Fruit fly (Drosophila melanogaster) whole organism, embryonic: ENCODE results near the gene CG42699.

Experiments used
- Adf1 ChIP-seq: fragments of 200-800 bp; sonication (Bioruptor generic); IDR thresholded peaks from 2 replicates; pipeline ENCODE4 v1.3.6; 2022; ENCODE audit warnings: missing biosample characterization, missing genetic modification characterization
- Atf-2 ChIP-seq: fragments of 200-800 bp; sonication (Bioruptor generic); optimal IDR thresholded peaks from 2 replicates; lab custom pipeline; 2016; ENCODE audit warnings: missing biosample characterization, missing genetic modification characterization
- C15 ChIP-seq: fragments of 200-800 bp; sonication (Bioruptor generic); IDR thresholded peaks from 3 replicates; pipeline ENCODE4 v1.3.6; 2022; ENCODE audit warnings: missing biosample characterization, missing genetic modification characterization
- CG10321 ChIP-seq: fragments of 200-800 bp; sonication (Bioruptor generic); IDR thresholded peaks from 2 replicates; pipeline ENCODE4 v1.3.6; 2022; ENCODE audit warnings: missing biosample characterization, missing genetic modification characterization
- CG10979 ChIP-seq: fragments of 200-800 bp; sonication (Bioruptor generic); optimal IDR thresholded peaks from 2 replicates; lab custom pipeline; 2018; ENCODE audit warnings: missing biosample characterization, mild to moderate bottlenecking, missing genetic modification characterization, moderate library complexity
- CG11398 ChIP-seq: fragments of 200-800 bp; sonication (Bioruptor generic); optimal IDR thresholded peaks from 2 replicates; lab custom pipeline; 2016; ENCODE audit warnings: missing biosample characterization, missing genetic modification characterization
- CG12219 ChIP-seq: fragments of 200-800 bp; sonication (Bioruptor generic); optimal IDR thresholded peaks from 3 replicates; lab custom pipeline; 2018; ENCODE audit warnings: missing biosample characterization, mild to moderate bottlenecking, missing genetic modification characterization
- CG12299 ChIP-seq: fragments of 200-800 bp; sonication (Bioruptor generic); optimal IDR thresholded peaks from 2 replicates; lab custom pipeline; 2018; ENCODE audit warnings: missing biosample characterization, mild to moderate bottlenecking, missing genetic modification characterization
- CG12391 ChIP-seq: fragments of 200-800 bp; sonication (Bioruptor generic); optimal IDR thresholded peaks from 3 replicates; lab custom pipeline; 2018; ENCODE audit warnings: missing biosample characterization, mild to moderate bottlenecking, missing genetic modification characterization, moderate library complexity
- CG12744 ChIP-seq: fragments of 200-800 bp; sonication (Bioruptor generic); optimal IDR thresholded peaks from 2 replicates; lab custom pipeline; 2016; ENCODE audit warnings: missing biosample characterization, missing genetic modification characterization
- CG13123 ChIP-seq: fragments of 200-800 bp; sonication (Bioruptor generic); optimal IDR thresholded peaks from 2 replicates; lab custom pipeline; 2016; ENCODE audit warnings: missing biosample characterization, missing genetic modification characterization
- CG13296 ChIP-seq: fragments of 200-800 bp; sonication (Bioruptor generic); optimal IDR thresholded peaks from 3 replicates; lab custom pipeline; 2018; ENCODE audit warnings: missing biosample characterization, mild to moderate bottlenecking, missing genetic modification characterization
- CG14710 ChIP-seq: fragments of 200-800 bp; sonication (Bioruptor generic); optimal IDR thresholded peaks from 3 replicates; lab custom pipeline; 2019; ENCODE audit warnings: missing biosample characterization, mild to moderate bottlenecking, missing genetic modification characterization, moderate library complexity
- CG1529 ChIP-seq: fragments of 200-800 bp; sonication (Bioruptor generic); optimal IDR thresholded peaks from 3 replicates; lab custom pipeline; 2018; ENCODE audit warnings: missing biosample characterization, missing genetic modification characterization
- CG16813 ChIP-seq: fragments of 200-800 bp; sonication (Bioruptor generic); IDR thresholded peaks from 3 replicates; pipeline ENCODE4 v1.3.6; 2022; ENCODE audit warnings: missing biosample characterization, missing genetic modification characterization; ENCODE audit not compliant: partially characterized antibody
- CG18599 ChIP-seq: fragments of 200-800 bp; sonication (Bioruptor generic); optimal IDR thresholded peaks from 3 replicates; lab custom pipeline; 2017; ENCODE audit warnings: missing biosample characterization, missing genetic modification characterization, mild to moderate bottlenecking, moderate library complexity, missing genetic modification reagents
- CG18764 ChIP-seq: fragments of 200-800 bp; sonication (Bioruptor generic); optimal IDR thresholded peaks from 3 replicates; lab custom pipeline; 2016; ENCODE audit warnings: missing biosample characterization, missing genetic modification characterization
- CG3065 ChIP-seq: fragments of 200-800 bp; sonication (Bioruptor generic); optimal IDR thresholded peaks from 2 replicates; lab custom pipeline; 2016; ENCODE audit warnings: missing biosample characterization, missing genetic modification characterization
- CG3281 ChIP-seq: fragments of 200-800 bp; sonication (Bioruptor generic); optimal IDR thresholded peaks from 3 replicates; lab custom pipeline; 2017; ENCODE audit warnings: missing biosample characterization, mild to moderate bottlenecking, missing genetic modification characterization
- CG3407 ChIP-seq: fragments of 200-800 bp; sonication (Bioruptor generic); optimal IDR thresholded peaks from 2 replicates; lab custom pipeline; 2018; ENCODE audit warnings: missing biosample characterization, mild to moderate bottlenecking, missing genetic modification characterization
- CG3726 ChIP-seq: fragments of 200-800 bp; sonication (Bioruptor generic); IDR thresholded peaks from 3 replicates; pipeline ENCODE4, ENCODE4 v1.3.6; 2022; ENCODE audit warnings: missing biosample characterization, missing genetic modification characterization
- CG3847 ChIP-seq: fragments of 200-800 bp; sonication (Bioruptor generic); IDR thresholded peaks from 2 replicates; pipeline ENCODE4 v1.3.6; 2022; ENCODE audit warnings: missing biosample characterization, missing genetic modification characterization
- CG4360 ChIP-seq: fragments of 200-800 bp; sonication (Bioruptor generic); IDR thresholded peaks from 2 replicates; pipeline ENCODE4 v1.3.6; 2022; ENCODE audit warnings: missing biosample characterization, missing genetic modification characterization
- CG4854 ChIP-seq: fragments of 200-800 bp; sonication (Bioruptor generic); optimal IDR thresholded peaks from 2 replicates; lab custom pipeline; 2016; ENCODE audit warnings: missing biosample characterization, missing genetic modification characterization, inconsistent platforms
- CG6765 ChIP-seq: fragments of 200-800 bp; sonication (Bioruptor generic); optimal IDR thresholded peaks from 3 replicates; lab custom pipeline; 2017; ENCODE audit warnings: missing biosample characterization, mild to moderate bottlenecking, missing genetic modification characterization
- CG7271 ChIP-seq: fragments of 200-800 bp; sonication (Bioruptor generic); optimal IDR thresholded peaks from 2 replicates; lab custom pipeline; 2018; ENCODE audit warnings: missing biosample characterization, mild to moderate bottlenecking, missing genetic modification characterization, moderate library complexity
- CG7556 ChIP-seq: fragments of 200-800 bp; sonication (Bioruptor generic); optimal IDR thresholded peaks from 2 replicates; lab custom pipeline; 2017; ENCODE audit warnings: missing biosample characterization, mild to moderate bottlenecking, missing genetic modification characterization
- CG9876 ChIP-seq: fragments of 200-800 bp; sonication (Bioruptor generic); optimal IDR thresholded peaks from 2 replicates; lab custom pipeline; 2016; ENCODE audit warnings: missing biosample characterization, missing genetic modification characterization
- D19B ChIP-seq: fragments of 200-800 bp; sonication (Bioruptor generic); optimal IDR thresholded peaks from 2 replicates; lab custom pipeline; 2017; ENCODE audit warnings: missing biosample characterization, mild to moderate bottlenecking, missing genetic modification characterization
- E2f2 ChIP-seq: fragments of 200-800 bp; sonication (Bioruptor generic); IDR thresholded peaks from 2 replicates; pipeline ENCODE4 v1.3.6; 2022; ENCODE audit warnings: missing biosample characterization, missing genetic modification characterization
- H2.0 ChIP-seq: fragments of 200-800 bp; sonication (Bioruptor generic); IDR thresholded peaks from 2 replicates; pipeline ENCODE4 v1.3.6; 2022; ENCODE audit warnings: missing biosample characterization, missing genetic modification characterization
- Hsf ChIP-seq: fragments of 200-800 bp; sonication (Bioruptor generic); optimal IDR thresholded peaks from 3 replicates; lab custom pipeline; 2016; ENCODE audit warnings: missing biosample characterization, missing genetic modification characterization
- Jarid2 ChIP-seq: fragments of 200-800 bp; sonication (Bioruptor generic); optimal IDR thresholded peaks from 3 replicates; lab custom pipeline; 2017; ENCODE audit warnings: mild to moderate bottlenecking, missing biosample characterization, missing genetic modification reagents, missing genetic modification characterization
- Lim3 ChIP-seq: fragments of 200-800 bp; sonication (Bioruptor generic); IDR thresholded peaks from 2 replicates; pipeline ENCODE4 v1.3.6; 2022; ENCODE audit warnings: missing biosample characterization, missing genetic modification characterization
- Med ChIP-seq: fragments of 200-800 bp; sonication (Bioruptor generic); peaks from one replicate; lab custom pipeline; 2016; ENCODE audit warnings: missing biosample characterization, missing genetic modification characterization, mild to moderate bottlenecking, inconsistent platforms, moderate library complexity
- Oaz ChIP-seq: fragments of 200-800 bp; sonication (Bioruptor generic); IDR thresholded peaks from 2 replicates; pipeline ENCODE4 v1.3.6; 2022; ENCODE audit warnings: missing biosample characterization, missing genetic modification characterization
- ap ChIP-seq: fragments of 200-800 bp; sonication (Bioruptor generic); IDR thresholded peaks from 2 replicates; pipeline ENCODE4 v1.3.6; 2022; ENCODE audit warnings: missing biosample characterization, missing genetic modification characterization
- bbx ChIP-seq: fragments of 200-800 bp; sonication (Bioruptor generic); IDR thresholded peaks from 2 replicates; pipeline ENCODE4 v1.3.6; 2022; ENCODE audit warnings: missing biosample characterization, missing genetic modification characterization; ENCODE audit not compliant: partially characterized antibody
- bowl ChIP-seq: fragments of 200-800 bp; sonication (Bioruptor generic); IDR thresholded peaks from 2 replicates; pipeline ENCODE4 v1.3.6; 2022; ENCODE audit warnings: missing biosample characterization, missing genetic modification characterization
- crol ChIP-seq: fragments of 200-800 bp; sonication (Bioruptor generic); IDR thresholded peaks from 2 replicates; pipeline ENCODE4 v1.3.6; 2022; ENCODE audit warnings: missing biosample characterization, missing genetic modification characterization
- gce ChIP-seq: fragments of 200-800 bp; sonication (Bioruptor generic); IDR thresholded peaks from 3 replicates; pipeline ENCODE4 v1.3.6; 2022; ENCODE audit warnings: missing biosample characterization, missing genetic modification characterization
- insv ChIP-seq, 2 experiments: fragments of 200-800 bp; sonication (Bioruptor generic); optimal IDR thresholded peaks; 3 replicates each; lab custom pipeline; 2016 to 2018; ENCODE audit warnings: missing biosample characterization in 2 of 2, missing genetic modification characterization in 2 of 2
- nmo ChIP-seq: fragments of 200-800 bp; sonication (Bioruptor generic); optimal IDR thresholded peaks from 2 replicates; lab custom pipeline; 2018; ENCODE audit warnings: missing biosample characterization, mild to moderate bottlenecking, missing genetic modification characterization, moderate library complexity
- otp ChIP-seq: fragments of 200-800 bp; sonication (Bioruptor generic); IDR thresholded peaks from 3 replicates; pipeline ENCODE4, ENCODE4 v1.3.6; 2022; ENCODE audit warnings: missing biosample characterization, missing genetic modification characterization
- peb ChIP-seq: fragments of 200-800 bp; sonication (Bioruptor generic); IDR thresholded peaks from 2 replicates; pipeline ENCODE4 v1.3.6; 2022; ENCODE audit warnings: missing biosample characterization, missing genetic modification characterization
- pita ChIP-seq: fragments of 200-800 bp; sonication (Bioruptor generic); optimal IDR thresholded peaks from 2 replicates; lab custom pipeline; 2017; ENCODE audit warnings: missing biosample characterization, mild to moderate bottlenecking, missing genetic modification characterization
- psq ChIP-seq: fragments of 200-800 bp; sonication (Bioruptor generic); optimal IDR thresholded peaks from 2 replicates; lab custom pipeline; 2017; ENCODE audit warnings: missing biosample characterization, missing genetic modification characterization
- ro ChIP-seq: fragments of 200-800 bp; sonication (Bioruptor generic); IDR thresholded peaks from 2 replicates; pipeline ENCODE4 v1.3.6; 2022; ENCODE audit warnings: missing biosample characterization, missing genetic modification characterization
- sisA ChIP-seq: fragments of 200-800 bp; sonication (Bioruptor generic); IDR thresholded peaks from 2 replicates; pipeline ENCODE4 v1.3.6; 2022; ENCODE audit warnings: missing biosample characterization, missing genetic modification characterization
- tio ChIP-seq: fragments of 200-800 bp; sonication (Bioruptor generic); optimal IDR thresholded peaks from 2 replicates; lab custom pipeline; 2017; ENCODE audit warnings: missing biosample characterization, missing genetic modification characterization, inconsistent platforms
- twi ChIP-seq: fragments of 200-800 bp; optimal IDR thresholded peaks from 2 replicates; lab custom pipeline; 2019; ENCODE audit warnings: missing biosample characterization, mild to moderate bottlenecking, missing genetic modification characterization, moderate library complexity

Gene CG42699

dm6 chrX:5718476-5719012 is 45.8 kb upstream of the CG42699 start (continued):
- no peak for TF ChIP-seq Lim3 (GFP tag; lab: Robert Waterston, UW)
- TF ChIP-seq ro = no peak
- no peak for TF ChIP-seq psq (GFP tag; lab: Kevin White, UChicago)
- TF ChIP-seq bbx (GFP tag; lab: Robert Waterston, UW) = no peak
- peak; percentile 32 for TF ChIP-seq CG12219
- TF ChIP-seq CG12744 (GFP tag; lab: Kevin White, UChicago) = no peak
- TF ChIP-seq tio = peak; percentile 28
- TF ChIP-seq C15 (GFP tag; lab: Robert Waterston, UW) = 0 out of 3 replicates have a peak, but pooled peaks have one; percentile 17
- TF ChIP-seq CG4360 (GFP tag; lab: Robert Waterston, UW) = no peak
- TF ChIP-seq CG18599 (GFP tag; lab: Kevin White, UChicago) = peak; percentile 83
- peak; percentile 50 for TF ChIP-seq D19B (GFP tag; lab: Kevin White, UChicago)
- peak; percentile 49; the same call in 1 of the 2 replicates for TF ChIP-seq bowl
- 0 out of 2 replicates have a peak, but pooled peaks have one; percentile 13 for TF ChIP-seq crol
- no peak for TF ChIP-seq peb (GFP tag; lab: Robert Waterston, UW)
- no peak for TF ChIP-seq CG14710 (tag; lab: Kevin White, UChicago)
- no peak for TF ChIP-seq CG16813 (GFP tag; lab: Robert Waterston, UW)
- TF ChIP-seq sisA (GFP tag; lab: Robert Waterston, UW) = peak; percentile 57
- peak; percentile 61 for TF ChIP-seq H2.0 (GFP tag; lab: Robert Waterston, UW)
- TF ChIP-seq insv (GFP tag; optimal IDR thresholded peaks at IDR 0.05; lab: Kevin White, UChicago) = peak in 1 of 2 experiments; percentile 8
- no peak for TF ChIP-seq CG10321 (GFP tag; lab: Robert Waterston, UW)
- no peak for TF ChIP-seq CG3065
- no peak for TF ChIP-seq twi (tag; lab: Kevin White, UChicago)
- peak; percentile 77 for TF ChIP-seq CG3847 (GFP tag; lab: Robert Waterston, UW)
- TF ChIP-seq ap (GFP tag; lab: Robert Waterston, UW) = no peak
- no peak for TF ChIP-seq gce (GFP tag; lab: Robert Waterston, UW)
- TF ChIP-seq Adf1 = peak; percentile 50
- peak; percentile 46 for TF ChIP-seq CG7556 (GFP tag; lab: Kevin White, UChicago)
- no peak for TF ChIP-seq Hsf (GFP tag; lab: Kevin White, UChicago)
- no peak for TF ChIP-seq CG7271 (tag; lab: Kevin White, UChicago)
- TF ChIP-seq CG10979 (tag; lab: Kevin White, UChicago) = no peak
- no peak for TF ChIP-seq pita
- no peak for TF ChIP-seq CG9876 (GFP tag; lab: Kevin White, UChicago)
- TF ChIP-seq CG12299 = peak; percentile 8
- TF ChIP-seq E2f2 = peak; percentile 38; the same call in 1 of the 2 replicates
- TF ChIP-seq CG18764 (GFP tag; lab: Kevin White, UChicago) = peak; percentile 23
- peak; percentile 67 for TF ChIP-seq CG13296 (GFP tag; lab: Kevin White, UChicago)
- TF ChIP-seq Oaz (GFP tag; lab: Robert Waterston, UW) = peak; percentile 39; the same call in 1 of the 2 replicates
- TF ChIP-seq Med (GFP tag; lab: Kevin White, UChicago) = peak; percentile 68
- no peak for TF ChIP-seq CG3726 (GFP tag; lab: Robert Waterston, UW)
- no peak for TF ChIP-seq Atf-2
- TF ChIP-seq CG4854 (GFP tag; lab: Kevin White, UChicago) = no peak
- TF ChIP-seq CG11398 (GFP tag; lab: Kevin White, UChicago) = no peak
- TF ChIP-seq CG3407 (GFP tag; lab: Kevin White, UChicago) = no peak
- TF ChIP-seq nmo (GFP tag; lab: Kevin White, UChicago) = peak; percentile 24
- TF ChIP-seq CG1529 (GFP tag; lab: Kevin White, UChicago) = no peak
- TF ChIP-seq Jarid2 (GFP tag; lab: Kevin White, UChicago) = no peak
- TF ChIP-seq CG13123 (GFP tag; lab: Kevin White, UChicago) = no peak
- peak; percentile 60 for TF ChIP-seq CG12391 (tag; lab: Kevin White, UChicago)
- TF ChIP-seq CG6765 = peak; percentile 2
- TF ChIP-seq otp = peak; percentile 38; the same call in 1 of the 3 replicates
- peak; percentile 81 for TF ChIP-seq CG3281 (GFP tag; lab: Kevin White, UChicago)
